Worm (Caenorhabditis elegans) whole organism, L4 larva: Measurements from ENCODE around the gene ttll-15.

Experiments
- R02D3.7 ChIP-seq: fragments of 150-350 bp; sonication (generic microtip); optimal IDR thresholded peaks from 3 replicates; lab custom pipeline; 2014; ENCODE audit warnings: missing biosample characterization, missing genetic modification characterization
- fkh-10 ChIP-seq: fragments of 150-350 bp; optimal IDR thresholded peaks from 2 replicates; lab custom pipeline; 2014; ENCODE audit warnings: missing biosample characterization, missing genetic modification reagents, missing genetic modification characterization
- nhr-25 ChIP-seq: sonication (generic microtip); optimal IDR thresholded peaks from 2 replicates; lab custom pipeline; 2017; ENCODE audit warnings: missing genetic modification characterization, mild to moderate bottlenecking, missing compliant biosample characterization, antibody characterized with exemption, moderate library complexity, borderline replicate concordance; ENCODE audit not compliant: insufficient read depth
- php-3 ChIP-seq: fragments of 200-800 bp; sonication (Bioruptor generic); IDR thresholded peaks from 2 replicates; pipeline ENCODE4 v1.3.6; 2022; ENCODE audit warnings: missing genetic modification reagents, missing genetic modification characterization, missing compliant biosample characterization

DNA sequence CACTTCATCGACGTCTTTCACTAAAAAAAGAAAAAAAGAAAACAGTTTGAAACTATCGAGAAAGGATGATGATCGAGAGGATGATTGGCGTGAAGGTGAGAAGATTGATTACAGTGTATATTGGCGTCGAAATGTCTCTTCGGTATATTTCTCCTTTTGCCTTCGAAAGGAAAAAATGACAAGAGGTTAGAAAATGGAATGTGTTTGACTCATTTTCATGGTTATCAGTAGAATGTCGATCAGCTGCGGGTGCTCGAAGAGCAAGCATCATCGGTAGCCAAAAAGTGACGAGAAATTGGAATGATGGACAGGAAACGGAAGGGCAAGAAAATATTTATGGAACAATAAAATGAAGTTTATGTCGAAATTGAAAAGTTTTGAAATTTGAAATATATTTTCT is 24.5 kb upstream of the ttll-15 start:
- no peak for TF ChIP-seq R02D3.7 (tag; lab: Kevin White, UChicago)
- no peak for TF ChIP-seq fkh-10 (GFP tag; lab: Kevin White, UChicago)
- TF ChIP-seq nhr-25 (tag; lab: Kevin White, UChicago) = no peak
- TF ChIP-seq php-3 (GFP tag; lab: Robert Waterston, UW) = no peak
